Fruit fly (Drosophila melanogaster): ENCODE data around the gene Adgf-A2.

The Adgf-A2 gene

DNA sequence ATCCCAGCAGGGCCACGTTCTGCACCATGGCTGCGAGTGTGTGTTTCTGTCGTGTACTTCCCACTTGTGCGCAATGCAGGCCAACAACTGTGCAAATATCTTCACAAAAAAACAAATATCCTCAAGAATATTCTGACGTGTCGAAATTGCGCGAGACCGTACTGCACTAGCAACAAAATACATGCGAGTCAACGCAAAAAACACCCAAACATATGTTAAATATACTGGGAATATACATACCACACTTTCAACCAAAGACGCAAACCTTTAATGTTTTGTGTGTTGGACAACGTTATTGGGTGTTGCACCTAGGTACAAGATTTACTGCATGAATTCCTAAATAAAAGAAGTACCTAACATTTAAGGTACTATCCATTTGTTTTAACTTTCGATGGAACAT, 38.1 kb upstream of the Adgf-A2 start, which contains the start of gene NUCB1 (continued):
- TF ChIP-seq CG3281 (GFP tag; optimal IDR thresholded peaks at IDR 0.05) = peak; percentile 39
- TF ChIP-seq psq (GFP tag; optimal IDR thresholded peaks at IDR 0.05) = no peak
- TF ChIP-seq CG5953 (GFP tag; IDR thresholded peaks at IDR 0.05) = no peak
- no peak for TF ChIP-seq ttk (GFP tag; IDR thresholded peaks at IDR 0.05)
- TF ChIP-seq Chrac-16 (GFP tag; optimal IDR thresholded peaks at IDR 0.05) = peak; percentile 7
- TF ChIP-seq tin (GFP tag; optimal IDR thresholded peaks at IDR 0.05) = peak; percentile 3
- TF ChIP-seq Bgb (GFP tag; IDR thresholded peaks at IDR 0.05; ENCODE audit: partially characterized antibody) = peak; percentile 37; the same call in 1 of the 2 replicates
- peak; percentile 54 for TF ChIP-seq ara (GFP tag; IDR thresholded peaks at IDR 0.05)
- TF ChIP-seq CG2116 (GFP tag; optimal IDR thresholded peaks at IDR 0.05) = peak; percentile 56
- TF ChIP-seq pan (optimal IDR thresholded peaks at IDR 0.05) = no peak
- peak in 1 of 2 experiments; percentile 40 for TF ChIP-seq pan (GFP tag; optimal IDR thresholded peaks at IDR 0.05 in 1 of 2, IDR thresholded peaks at IDR 0.05 in 1 of 2)
- peak; percentile 7 for TF ChIP-seq CG7786 (GFP tag; optimal IDR thresholded peaks at IDR 0.05)
- TF ChIP-seq HmgZ (tag; optimal IDR thresholded peaks at IDR 0.05) = peak; percentile 83
- no peak for TF ChIP-seq CG34422 (GFP tag; IDR thresholded peaks at IDR 0.05)
- peak; percentile 7 for TF ChIP-seq CG4820 (GFP tag; optimal IDR thresholded peaks at IDR 0.05)
- TF ChIP-seq CG18619 (GFP tag; optimal IDR thresholded peaks at IDR 0.05) = peak; percentile 29
- TF ChIP-seq zfh1 (GFP tag; IDR thresholded peaks at IDR 0.05) = 0 out of 3 replicates have a peak, but pooled peaks have one; percentile 13
- peak; percentile 16 for TF ChIP-seq CG7987 (GFP tag; optimal IDR thresholded peaks at IDR 0.05)
- TF ChIP-seq CG17186 (GFP tag; optimal IDR thresholded peaks at IDR 0.05) = peak; percentile 79
- no peak for TF ChIP-seq cg (GFP tag; optimal IDR thresholded peaks at IDR 0.05)
- TF ChIP-seq jumu (GFP tag; optimal IDR thresholded peaks at IDR 0.05) = peak; percentile 8
- peak; percentile 93 for TF ChIP-seq MBD-R2 (GFP tag; IDR thresholded peaks at IDR 0.05)
- TF ChIP-seq CG2120 (GFP tag; optimal IDR thresholded peaks at IDR 0.05) = peak; percentile 70
- no peak for TF ChIP-seq CG8359 (GFP tag; optimal IDR thresholded peaks at IDR 0.05; ENCODE audit: borderline replicate concordance)
- TF ChIP-seq NfI (GFP tag; optimal IDR thresholded peaks at IDR 0.05) = peak; percentile 64
- no peak for TF ChIP-seq Adf1 (GFP tag; IDR thresholded peaks at IDR 0.05)
- TF ChIP-seq fd96Cb (tag; optimal IDR thresholded peaks at IDR 0.05) = no peak
- TF ChIP-seq z (GFP tag; IDR thresholded peaks at IDR 0.05) = no peak

DNA sequence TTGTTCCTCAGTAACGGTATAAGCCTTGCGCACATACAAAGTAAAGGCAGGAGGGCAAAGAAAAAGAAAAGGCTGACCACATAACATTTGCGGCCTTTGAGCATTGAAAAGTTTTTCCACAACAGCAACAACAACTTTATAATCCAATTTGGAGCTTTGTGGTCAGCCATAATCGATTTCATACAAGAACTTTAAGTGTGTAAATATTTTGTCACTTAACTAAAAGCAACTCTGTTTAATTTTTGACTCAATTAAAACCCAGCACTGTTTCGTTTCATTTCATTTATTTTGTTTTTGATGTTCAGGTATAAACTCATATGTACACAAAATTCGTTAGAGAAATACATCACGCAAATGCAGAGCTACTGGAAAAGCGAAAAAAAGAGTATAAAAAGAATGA, 33.5 kb upstream of the Adgf-A2 start, which contains the start of gene CG42816:
Gene CG42816, minus strand, starts transcription at position 101 of the 400 bp plus-strand sequence.
- TF ChIP-seq Hmr (GFP tag; optimal IDR thresholded peaks at IDR 0.05) (no peak), CG12769 (tag; optimal IDR thresholded peaks at IDR 0.05) (no peak)

DNA sequence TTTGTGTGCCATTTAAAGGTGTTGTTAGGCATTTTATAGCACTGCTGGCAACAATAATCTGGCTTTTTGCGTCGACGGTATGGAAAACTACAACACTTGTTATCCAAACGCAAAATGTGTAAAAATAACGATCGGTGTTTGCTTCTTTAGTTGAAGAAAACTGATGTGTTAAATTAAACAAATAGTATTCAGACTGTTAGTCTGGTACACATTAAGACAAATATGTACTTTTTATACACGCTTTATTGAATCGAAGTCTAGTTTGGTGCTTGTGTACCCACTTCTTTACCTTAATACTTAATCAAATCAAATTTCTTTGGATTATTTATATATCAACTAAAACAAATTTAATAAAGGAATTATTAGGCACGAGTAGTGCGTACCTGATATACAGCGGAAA, 27.5 kb upstream of the Adgf-A2 start:
- TF ChIP-seq CG12071 (GFP tag; optimal IDR thresholded peaks at IDR 0.05) (peak; percentile 46), caup (GFP tag; optimal IDR thresholded peaks at IDR 0.05; ENCODE audit: severe bottlenecking) (peak; percentile 85), Abd-B (GFP tag; optimal IDR thresholded peaks at IDR 0.05) (no peak), fd3F (GFP tag; optimal IDR thresholded peaks at IDR 0.05) (peak; percentile 87), Blimp-1 (GFP tag; optimal IDR thresholded peaks at IDR 0.05) (no peak), gem (tag; optimal IDR thresholded peaks at IDR 0.05) (no peak), CG15514 (GFP tag; optimal IDR thresholded peaks at IDR 0.05) (peak; percentile 41), Dbx (GFP tag; IDR thresholded peaks at IDR 0.05) (0 out of 3 replicates have a peak, but pooled peaks have one; percentile 47), CG10321 (GFP tag; IDR thresholded peaks at IDR 0.05) (no peak), Adf1 (GFP tag; IDR thresholded peaks at IDR 0.05) (peak; percentile 50; the same call in 1 of the 2 replicates), CrebB (tag; optimal IDR thresholded peaks at IDR 0.05) (peak; percentile 46), aop (GFP tag; IDR thresholded peaks at IDR 0.05) (no peak), bab2 (GFP tag; optimal IDR thresholded peaks at IDR 0.05) (peak; percentile 1), HmgD (GFP tag; optimal IDR thresholded peaks at IDR 0.05) (no peak), luna (GFP tag; optimal IDR thresholded peaks at IDR 0.05) (peak; percentile 11), ash1 (GFP tag; optimal IDR thresholded peaks at IDR 0.05) (peak; percentile 18), CG18599 (GFP tag; optimal IDR thresholded peaks at IDR 0.05) (peak; percentile 91), CG4328 (GFP tag; optimal IDR thresholded peaks at IDR 0.05) (peak; percentile 13), Ets97D (GFP tag; optimal IDR thresholded peaks at IDR 0.05) (no peak), CG6854 (GFP tag; optimal IDR thresholded peaks at IDR 0.05) (peak; percentile 62)
